Worm (Caenorhabditis elegans) whole organism, L4/young adult: ENCODE results near the gene fbxa-221.
"Not testable (repeated sequence)": the region's sequence is repeated elsewhere in the genome, so short reads cannot be mapped to it uniquely, and the experiment has no call there.

Experiments used
- W03F9.2 ChIP-seq: fragments of 150-350 bp; optimal IDR thresholded peaks from 2 replicates; lab custom pipeline; 2014; ENCODE audit warnings: missing biosample characterization, missing genetic modification characterization
- dao-5 ChIP-seq: sonication (generic microtip); optimal IDR thresholded peaks from 2 replicates; lab custom pipeline; 2016; ENCODE audit warnings: missing genotype, missing genetic modification characterization, moderate library complexity, missing compliant biosample characterization
- him-1 ChIP-seq: sonication (generic microtip); optimal IDR thresholded peaks from 2 replicates; lab custom pipeline; 2016; ENCODE audit warnings: missing genotype, missing genetic modification reagents, missing genetic modification characterization, missing compliant biosample characterization

DNA sequence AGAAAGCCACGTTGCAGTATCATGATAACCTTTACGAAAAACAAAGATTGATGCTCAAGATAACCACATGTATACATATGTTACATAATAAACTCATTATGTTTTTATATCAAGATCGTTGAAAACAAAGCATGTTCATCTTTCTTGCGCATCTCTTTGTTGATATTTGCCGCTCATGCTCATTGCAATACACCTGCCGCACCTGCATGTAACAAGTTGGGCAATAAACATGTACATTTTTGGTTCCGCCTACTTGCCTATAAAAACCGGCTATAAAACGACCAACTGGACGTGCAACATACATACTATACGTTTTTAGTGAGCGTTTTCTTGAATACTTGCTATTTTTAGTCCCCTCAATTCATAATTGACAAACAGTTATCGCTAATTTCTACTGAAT is 4.9 kb downstream of the fbxa-221 start, which contains the start of gene fbxa-16:
- not testable (repeated sequence) for TF ChIP-seq him-1 (tag; lab: Kevin White, UChicago); dao-5 (tag; lab: Kevin White, UChicago); W03F9.2
